Worm (Caenorhabditis elegans): Measurements from ENCODE around the gene Y79H2A.12.

Y79H2A.12 gene

DNA sequence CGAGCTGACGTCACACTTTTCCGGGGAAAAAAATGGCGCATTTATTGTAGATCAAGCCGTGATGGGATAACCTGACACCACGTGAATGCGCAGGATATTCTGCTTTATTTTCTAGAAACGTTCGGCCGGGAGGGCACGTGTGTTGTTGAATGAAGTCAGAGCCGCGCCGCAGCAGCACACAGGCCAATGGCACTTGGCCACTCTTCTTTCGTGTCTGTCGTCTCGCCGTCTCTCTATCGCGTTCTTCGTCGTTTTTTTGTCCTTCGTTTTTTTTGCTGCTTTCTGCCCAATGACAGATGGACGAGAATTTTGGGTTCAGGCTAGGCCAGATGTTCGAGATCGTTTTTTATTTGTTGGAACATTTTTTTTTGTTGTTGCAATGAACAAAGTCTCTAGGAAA, 47.1 kb downstream of the Y79H2A.12 start (continued):
- TF ChIP-seq ceh-44 (GFP tag; IDR thresholded peaks at IDR 0.05): no peak

DNA sequence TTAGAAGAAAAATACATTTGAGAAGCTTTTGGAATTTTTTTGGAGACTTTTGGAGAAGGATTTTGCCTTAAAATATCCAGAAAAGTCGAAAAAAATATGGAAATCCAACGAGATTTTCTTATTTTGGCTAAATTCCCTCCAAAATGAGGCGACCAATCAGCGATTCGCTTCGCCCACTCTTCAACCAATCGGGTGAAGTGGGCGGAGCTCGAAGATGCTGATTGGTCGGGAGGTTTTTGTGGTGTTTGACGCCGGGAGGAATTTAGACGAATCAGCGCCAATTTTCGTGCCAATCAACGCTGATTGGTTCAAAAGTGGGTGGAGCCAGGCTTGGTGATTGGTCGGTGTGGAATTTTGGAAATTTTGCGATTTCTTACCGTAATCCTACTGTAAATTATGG, 47.9 kb downstream of the Y79H2A.12 start:
- no peak for TF ChIP-seq nhr-6 (tag; optimal IDR thresholded peaks at IDR 0.05)
- TF ChIP-seq aha-1 (tag): peak; percentile 94
- TF ChIP-seq nhr-48 (tag; optimal IDR thresholded peaks at IDR 0.05): no peak

DNA sequence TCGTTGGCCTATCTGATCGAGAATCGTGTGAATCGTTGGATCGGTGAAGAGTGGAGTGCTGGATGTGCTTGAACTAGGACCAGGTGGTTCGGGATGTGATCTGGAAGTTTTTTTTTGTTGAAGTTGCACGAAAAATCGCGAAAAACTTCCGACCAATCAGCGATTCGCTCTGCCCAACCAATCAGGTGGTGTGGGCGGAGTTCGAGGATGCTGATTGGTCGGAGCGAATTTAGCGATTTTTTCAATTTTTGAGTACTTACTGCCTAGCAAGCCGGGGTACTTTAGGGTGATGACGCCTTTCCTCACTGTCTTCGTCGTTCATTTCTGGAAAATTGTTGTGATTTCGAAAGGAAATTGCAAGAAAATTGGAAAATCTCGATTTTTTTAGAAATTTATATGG, 49.9 kb downstream of the Y79H2A.12 start, which contains the start of gene Y56A3A.30:
Gene Y56A3A.30, minus strand, starts transcription at position 324 of the 400 bp plus-strand sequence.
- TF ChIP-seq zfp-2 (tag; optimal IDR thresholded peaks at IDR 0.05) (no peak), pha-4 (GFP tag; IDR thresholded peaks at IDR 0.05) (no peak), pha-4 (tag; optimal IDR thresholded peaks at IDR 0.05) (no peak), dmd-6 (GFP tag; IDR thresholded peaks at IDR 0.05) (no peak), aly-2 (tag; optimal IDR thresholded peaks at IDR 0.05) (no peak), lin-39 (tag; optimal IDR thresholded peaks at IDR 0.05) (no peak), skn-1 (tag; optimal IDR thresholded peaks at IDR 0.05) (no peak), daf-19 (GFP tag; conservative IDR thresholded peaks at IDR 0.05) (no peak), mep-1 (tag; optimal IDR thresholded peaks at IDR 0.05) (no peak), ztf-7 (tag; optimal IDR thresholded peaks at IDR 0.05) (no peak)
